Fruit fly (Drosophila melanogaster) whole organism, wandering third instar larva: ENCODE data around the gene Serinc.

Source experiments
- Abd-B ChIP-seq: fragments of >200 bp; optimal IDR thresholded peaks from 2 replicates; lab custom pipeline; 2017; ENCODE audit warnings: missing biosample characterization, missing genetic modification characterization
- CG32264 ChIP-seq: fragments of 200-800 bp; sonication (Bioruptor generic); optimal IDR thresholded peaks from 2 replicates; lab custom pipeline; 2016; ENCODE audit warnings: missing biosample characterization, missing genetic modification characterization
- CG9705 ChIP-seq: fragments of 200-800 bp; sonication (Bioruptor generic); optimal IDR thresholded peaks from 2 replicates; lab custom pipeline; 2018; ENCODE audit warnings: missing biosample characterization, mild to moderate bottlenecking, missing genetic modification characterization
- CrebA ChIP-seq: fragments of 200-800 bp; sonication (Bioruptor generic); optimal IDR thresholded peaks from 2 replicates; lab custom pipeline; 2016; ENCODE audit warnings: missing biosample characterization, mild to moderate bottlenecking, missing genetic modification characterization, borderline replicate concordance
- Dfd ChIP-seq: fragments of >200 bp; optimal IDR thresholded peaks from 2 replicates; lab custom pipeline; 2017; ENCODE audit warnings: missing biosample characterization, missing genetic modification characterization
- Dif ChIP-seq: fragments of 200-275, 200-300 bp; sonication (Bioruptor generic); optimal IDR thresholded peaks from 2 replicates; lab custom pipeline; 2018; ENCODE audit warnings: missing biosample characterization, missing genetic modification characterization; ENCODE audit not compliant: partially characterized antibody
- GATAd ChIP-seq: sonication (Bioruptor generic); optimal IDR thresholded peaks from 2 replicates; lab custom pipeline; 2016; ENCODE audit warnings: missing biosample characterization, missing genetic modification characterization
- HLH106 ChIP-seq: fragments of 200-800 bp; optimal IDR thresholded peaks from 3 replicates; lab custom pipeline; 2019; ENCODE audit warnings: missing biosample characterization, mild to moderate bottlenecking, missing genetic modification characterization, moderate library complexity
- Hnf4 ChIP-seq: fragments of 200-800 bp; sonication (Bioruptor generic); optimal IDR thresholded peaks from 2 replicates; lab custom pipeline; 2016; ENCODE audit warnings: missing biosample characterization, mild to moderate bottlenecking, missing genetic modification characterization
- Hr78 ChIP-seq: fragments of >200 bp; optimal IDR thresholded peaks from 2 replicates; lab custom pipeline; 2017; ENCODE audit warnings: missing biosample characterization, missing genetic modification characterization
- Hr83 ChIP-seq: fragments of 200-300 bp; sonication (Bioruptor generic); optimal IDR thresholded peaks from 2 replicates; lab custom pipeline; 2016; ENCODE audit warnings: missing biosample characterization, mild to moderate bottlenecking, missing genetic modification characterization, moderate library complexity; ENCODE audit not compliant: poor library complexity, severe bottlenecking
- Jra ChIP-seq: sonication (Bioruptor generic); optimal IDR thresholded peaks from 2 replicates; lab custom pipeline; 2016; ENCODE audit warnings: missing biosample characterization, missing genetic modification characterization
- Mio ChIP-seq: sonication (Bioruptor generic); optimal IDR thresholded peaks from 2 replicates; lab custom pipeline; 2016; ENCODE audit warnings: missing biosample characterization, missing genetic modification characterization
- Myc ChIP-seq: fragments of >200 bp; optimal IDR thresholded peaks from 2 replicates; lab custom pipeline; 2017
- N ChIP-seq: fragments of >200 bp; optimal IDR thresholded peaks from 2 replicates; lab custom pipeline; 2018; ENCODE audit warnings: missing biosample characterization, missing external identifiers, missing genetic modification characterization
- OdsH ChIP-seq: fragments of 200-800 bp; sonication (Bioruptor generic); optimal IDR thresholded peaks from 2 replicates; lab custom pipeline; 2016; ENCODE audit warnings: missing biosample characterization, mild to moderate bottlenecking, missing genetic modification characterization
- Rel ChIP-seq, 2 experiments: fragments of 200-800 bp; sonication (Bioruptor generic) in 1 of 2; optimal IDR thresholded peaks; 2 replicates in 1 of 2; 3 replicates in 1 of 2; lab custom pipeline; 2016 to 2019; ENCODE audit warnings: mild to moderate bottlenecking in 2 of 2, missing biosample characterization in 2 of 2, missing genetic modification characterization in 2 of 2, moderate library complexity in 1 of 2
- Sp1 ChIP-seq: fragments of 200-800 bp; sonication (Bioruptor generic); optimal IDR thresholded peaks from 3 replicates; lab custom pipeline; 2019; ENCODE audit warnings: missing biosample characterization, mild to moderate bottlenecking, missing genetic modification characterization, moderate library complexity
- Vsx2 ChIP-seq: fragments of 200-300, 225-300 bp; sonication (Bioruptor generic); optimal IDR thresholded peaks from 2 replicates; lab custom pipeline; 2018; ENCODE audit warnings: missing biosample characterization, missing genetic modification characterization; ENCODE audit not compliant: partially characterized antibody
- br ChIP-seq: fragments of 200-800 bp; sonication (Bioruptor generic); optimal IDR thresholded peaks from 2 replicates; lab custom pipeline; 2016; ENCODE audit warnings: missing biosample characterization, missing genetic modification characterization
- brk ChIP-seq: fragments of 200-800 bp; sonication (Bioruptor generic); optimal IDR thresholded peaks from 2 replicates; lab custom pipeline; 2016; ENCODE audit warnings: missing biosample characterization, mild to moderate bottlenecking, missing genetic modification characterization
- dl ChIP-seq, 2 experiments: fragments of 175-275, 200-275 bp in 1 of 2; fragments of 200-275 bp in 1 of 2; sonication (Bioruptor generic); optimal IDR thresholded peaks; lab custom pipeline; 2018; ENCODE audit warnings: mild to moderate bottlenecking in 2 of 2, missing biosample characterization in 2 of 2, missing genetic modification characterization in 2 of 2, moderate library complexity in 2 of 2; ENCODE audit not compliant: partially characterized antibody in 2 of 2, insufficient read depth in 1 of 2
- dmrt93B ChIP-seq: fragments of 200-800 bp; sonication (Bioruptor generic); optimal IDR thresholded peaks from 2 replicates; lab custom pipeline; 2018; ENCODE audit warnings: missing biosample characterization, mild to moderate bottlenecking, missing genetic modification characterization
- dsf ChIP-seq: sonication (Bioruptor generic); optimal IDR thresholded peaks from 2 replicates; lab custom pipeline; 2016; ENCODE audit warnings: missing biosample characterization, missing genetic modification characterization, borderline replicate concordance
- ey ChIP-seq: fragments of 200-800 bp; sonication (Bioruptor generic); optimal IDR thresholded peaks from 2 replicates; lab custom pipeline; 2016; ENCODE audit warnings: missing biosample characterization, missing genetic modification characterization
- foxo ChIP-seq, 2 experiments: fragments of 200-800 bp; sonication (Bioruptor generic); optimal IDR thresholded peaks; 2 replicates in 1 of 2; 3 replicates in 1 of 2; lab custom pipeline; 2016 to 2017; ENCODE audit warnings: missing biosample characterization in 2 of 2, missing genetic modification characterization in 2 of 2
- fru ChIP-seq: fragments of 200-800 bp; sonication (Bioruptor generic); optimal IDR thresholded peaks from 3 replicates; lab custom pipeline; 2016; ENCODE audit warnings: missing biosample characterization, mild to moderate bottlenecking, missing genetic modification characterization
- h ChIP-seq: fragments of 200-800 bp; sonication (Bioruptor generic); optimal IDR thresholded peaks from 3 replicates; lab custom pipeline; 2016; ENCODE audit warnings: missing biosample characterization, mild to moderate bottlenecking, missing genetic modification characterization
- jim ChIP-seq: fragments of 175-275, 200-325 bp; sonication (Bioruptor generic); optimal IDR thresholded peaks from 2 replicates; lab custom pipeline; 2016; ENCODE audit warnings: missing biosample characterization, mild to moderate bottlenecking, missing genetic modification characterization
- lola ChIP-seq: fragments of >200 bp; optimal IDR thresholded peaks from 2 replicates; lab custom pipeline; 2017; ENCODE audit warnings: missing biosample characterization, missing genetic modification characterization
- pan ChIP-seq: fragments of >200 bp; optimal IDR thresholded peaks from 2 replicates; lab custom pipeline; 2017
- psq ChIP-seq: fragments of 200-800 bp; sonication (Bioruptor generic); optimal IDR thresholded peaks from 3 replicates; lab custom pipeline; 2017; ENCODE audit warnings: missing biosample characterization, mild to moderate bottlenecking, missing genetic modification characterization, moderate library complexity
- rgr ChIP-seq: fragments of 200-800 bp; sonication (Bioruptor generic); optimal IDR thresholded peaks from 3 replicates; lab custom pipeline; 2016; ENCODE audit warnings: missing biosample characterization, mild to moderate bottlenecking, missing genetic modification characterization
- sage ChIP-seq: fragments of 200-800 bp; sonication (Bioruptor generic); optimal IDR thresholded peaks from 2 replicates; lab custom pipeline; 2016; ENCODE audit warnings: missing biosample characterization, mild to moderate bottlenecking, missing genetic modification characterization
- sv ChIP-seq: fragments of 200-800 bp; sonication (Bioruptor generic); optimal IDR thresholded peaks from 3 replicates; lab custom pipeline; 2016; ENCODE audit warnings: missing biosample characterization, missing genetic modification characterization
- tai ChIP-seq: sonication (Bioruptor generic); optimal IDR thresholded peaks from 2 replicates; lab custom pipeline; 2016; ENCODE audit warnings: missing biosample characterization, missing genetic modification characterization
- usp ChIP-seq: fragments of >200 bp; optimal IDR thresholded peaks from 2 replicates; lab custom pipeline; 2017; ENCODE audit warnings: missing biosample characterization, missing genetic modification characterization
- woc ChIP-seq: sonication (Bioruptor generic); optimal IDR thresholded peaks from 2 replicates; lab custom pipeline; 2016; ENCODE audit warnings: missing biosample characterization, mild to moderate bottlenecking, missing genetic modification characterization

Serinc gene

DNA sequence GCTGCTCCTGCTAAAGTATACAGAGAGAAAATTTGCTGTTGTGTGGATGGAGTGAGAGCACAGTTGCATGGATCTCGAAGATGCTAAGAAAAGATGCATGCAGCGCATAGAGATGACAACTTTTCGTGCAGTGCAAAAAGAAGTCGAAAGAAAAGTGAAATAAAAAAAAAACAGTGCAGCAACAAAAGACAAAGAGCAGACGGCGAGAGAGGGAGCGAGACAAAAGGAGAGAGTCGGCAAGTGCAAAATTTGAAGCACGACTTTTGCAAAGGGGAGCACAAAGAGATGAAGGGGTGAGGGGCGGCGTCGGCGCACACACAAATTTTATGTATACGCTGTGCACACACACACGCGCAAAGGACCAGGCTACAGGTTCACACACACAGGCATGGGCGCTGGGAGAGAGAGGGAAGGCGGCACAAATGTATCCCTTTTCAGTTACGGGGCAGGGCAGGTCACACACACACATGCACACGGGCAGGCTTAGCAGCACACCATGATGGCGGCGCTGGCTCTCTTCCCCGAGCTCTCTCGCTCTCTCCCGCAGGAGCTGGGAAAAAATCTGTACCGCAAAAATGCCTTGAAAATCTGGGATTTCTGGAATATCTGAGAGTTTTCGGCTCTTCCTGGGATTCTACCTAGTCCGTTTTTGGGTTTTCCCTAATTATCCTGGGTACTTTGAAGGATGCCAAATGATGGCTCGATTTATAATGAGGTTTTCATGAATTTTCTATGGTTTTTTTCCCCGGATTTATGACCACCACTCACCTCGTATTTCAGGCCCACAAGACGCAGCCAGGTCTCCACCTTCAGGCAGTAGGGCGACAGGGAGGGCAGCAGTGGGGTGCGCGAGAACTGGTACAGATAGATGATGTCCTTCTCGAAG, 2.0 kb upstream of the Serinc start:
- TF ChIP-seq Mio (no peak), dl (GFP tag; optimal IDR thresholded peaks at IDR 0.05; lab: Kevin White, UChicago; ENCODE audit: insufficient read depth in 1 of 2, partially characterized antibody in 2 of 2) (peak; percentile 44 to 53), rgr (GFP tag; lab: Kevin White, UChicago) (peak; percentile 83), lola (no peak), Vsx2 (GFP tag; lab: Kevin White, UChicago) (no peak), CG32264 (peak; percentile 67), ey (peak; percentile 83), Abd-B (GFP tag; lab: Kevin White, UChicago) (no peak), foxo (GFP tag; optimal IDR thresholded peaks at IDR 0.05; lab: Kevin White, UChicago) (peak in 1 of 2 experiments; percentile 83), dsf (GFP tag; lab: Kevin White, UChicago) (no peak), CG9705 (GFP tag; lab: Kevin White, UChicago) (peak; percentile 65), fru (GFP tag; lab: Kevin White, UChicago) (peak; percentile 88), sage (GFP tag; lab: Kevin White, UChicago) (peak; percentile 57), usp (GFP tag; lab: Kevin White, UChicago) (no peak), pan (lab: Kevin White, UChicago) (no peak), h (GFP tag; lab: Kevin White, UChicago) (peak; percentile 87), psq (GFP tag; lab: Kevin White, UChicago) (peak; percentile 91), OdsH (GFP tag; lab: Kevin White, UChicago) (peak; percentile 76), Hr78 (GFP tag; lab: Kevin White, UChicago) (no peak), CrebA (GFP tag; lab: Kevin White, UChicago) (no peak), Rel (GFP tag; optimal IDR thresholded peaks at IDR 0.05; lab: Kevin White, UChicago) (peak; percentile 27), Rel (tag; optimal IDR thresholded peaks at IDR 0.05; lab: Kevin White, UChicago) (no peak), jim (GFP tag; lab: Kevin White, UChicago) (no peak), woc (GFP tag; lab: Kevin White, UChicago) (peak; percentile 90), sv (GFP tag; lab: Kevin White, UChicago) (no peak), Hnf4 (GFP tag; lab: Kevin White, UChicago) (peak; percentile 81), HLH106 (tag; lab: Kevin White, UChicago) (peak; percentile 72), Jra (GFP tag; lab: Kevin White, UChicago) (peak; percentile 23), Myc (lab: Kevin White, UChicago) (no peak), br (GFP tag; lab: Kevin White, UChicago) (peak; percentile 85), Hr83 (GFP tag; lab: Kevin White, UChicago) (peak; percentile 47), tai (no peak), GATAd (GFP tag; lab: Kevin White, UChicago) (no peak), dmrt93B (GFP tag; lab: Kevin White, UChicago) (peak; percentile 35), Dfd (GFP tag; lab: Kevin White, UChicago) (no peak), N (peak; percentile 58), Dif (GFP tag; lab: Kevin White, UChicago) (peak; percentile 78), Sp1 (GFP tag; lab: Kevin White, UChicago) (peak; percentile 81), brk (GFP tag; lab: Kevin White, UChicago) (peak; percentile 72)

DNA sequence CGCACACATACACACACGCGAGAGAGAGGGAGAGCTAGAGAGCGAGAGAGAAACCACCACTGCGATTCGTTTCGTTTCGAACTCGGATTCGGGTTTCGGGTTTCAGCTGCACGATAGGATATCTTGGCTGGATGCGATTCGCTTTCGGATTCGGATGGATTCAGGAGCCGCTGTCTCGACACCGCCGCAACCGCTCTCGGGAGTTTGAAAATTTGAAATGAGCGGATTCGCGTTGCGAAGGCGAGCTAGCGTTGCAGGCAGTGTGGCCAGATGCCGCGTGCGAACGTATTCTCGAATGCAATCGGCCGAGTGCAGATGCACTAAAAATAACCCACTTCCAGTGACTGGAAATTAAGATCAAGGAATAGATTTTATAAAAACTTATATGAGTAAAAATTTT, 956 bp upstream of the Serinc start, which contains the start of gene fax:
TSS of gene fax (minus strand) at position 263 of the 400 bp plus-strand sequence.
- TF ChIP-seq pan (lab: Kevin White, UChicago): no peak
- peak; percentile 79 for TF ChIP-seq Hr83 (GFP tag; lab: Kevin White, UChicago)
- TF ChIP-seq OdsH (GFP tag; lab: Kevin White, UChicago): peak; percentile 44
- no peak for TF ChIP-seq Abd-B (GFP tag; lab: Kevin White, UChicago)
- TF ChIP-seq CrebA (GFP tag; lab: Kevin White, UChicago): no peak
- TF ChIP-seq CG9705 (GFP tag; lab: Kevin White, UChicago): peak; percentile 39
- peak; percentile 54 for TF ChIP-seq br (GFP tag; lab: Kevin White, UChicago)
- no peak for TF ChIP-seq Hnf4 (GFP tag; lab: Kevin White, UChicago)
- TF ChIP-seq foxo (GFP tag; optimal IDR thresholded peaks at IDR 0.05; lab: Kevin White, UChicago): peak in 1 of 2 experiments; percentile 19
- peak; percentile 31 for TF ChIP-seq h (GFP tag; lab: Kevin White, UChicago)
- TF ChIP-seq Rel (GFP tag; optimal IDR thresholded peaks at IDR 0.05; lab: Kevin White, UChicago): peak; percentile 22
- TF ChIP-seq Rel (tag; optimal IDR thresholded peaks at IDR 0.05; lab: Kevin White, UChicago): peak; percentile 54
- TF ChIP-seq Vsx2 (GFP tag; lab: Kevin White, UChicago): peak; percentile 84
- TF ChIP-seq GATAd (GFP tag; lab: Kevin White, UChicago): no peak
- peak; percentile 4 for TF ChIP-seq fru (GFP tag; lab: Kevin White, UChicago)
- no peak for TF ChIP-seq Mio
- TF ChIP-seq Jra (GFP tag; lab: Kevin White, UChicago): no peak
- TF ChIP-seq CG32264: no peak
- peak; percentile 31 for TF ChIP-seq psq (GFP tag; lab: Kevin White, UChicago)
- TF ChIP-seq dsf (GFP tag; lab: Kevin White, UChicago): no peak
- TF ChIP-seq tai: no peak
- TF ChIP-seq ey: peak; percentile 7
- no peak for TF ChIP-seq Dfd (GFP tag; lab: Kevin White, UChicago)
- TF ChIP-seq usp (GFP tag; lab: Kevin White, UChicago): no peak
- TF ChIP-seq brk (GFP tag; lab: Kevin White, UChicago): no peak
- TF ChIP-seq dl (GFP tag; optimal IDR thresholded peaks at IDR 0.05; lab: Kevin White, UChicago; ENCODE audit: insufficient read depth in 1 of 2, partially characterized antibody in 2 of 2): peak; percentile 7 to 25
- peak; percentile 81 for TF ChIP-seq Dif (GFP tag; lab: Kevin White, UChicago)
- TF ChIP-seq N: no peak
- TF ChIP-seq sage (GFP tag; lab: Kevin White, UChicago): peak; percentile 37
- TF ChIP-seq dmrt93B (GFP tag; lab: Kevin White, UChicago): no peak
- TF ChIP-seq woc (GFP tag; lab: Kevin White, UChicago): no peak
- no peak for TF ChIP-seq Myc (lab: Kevin White, UChicago)
- TF ChIP-seq sv (GFP tag; lab: Kevin White, UChicago): no peak
- no peak for TF ChIP-seq HLH106 (tag; lab: Kevin White, UChicago)
- TF ChIP-seq lola: no peak
- peak; percentile 93 for TF ChIP-seq rgr (GFP tag; lab: Kevin White, UChicago)
- TF ChIP-seq Hr78 (GFP tag; lab: Kevin White, UChicago): no peak
